Worm (Caenorhabditis elegans): ENCODE measurements around the gene ZK863.1.

ZK863.1 gene

DNA sequence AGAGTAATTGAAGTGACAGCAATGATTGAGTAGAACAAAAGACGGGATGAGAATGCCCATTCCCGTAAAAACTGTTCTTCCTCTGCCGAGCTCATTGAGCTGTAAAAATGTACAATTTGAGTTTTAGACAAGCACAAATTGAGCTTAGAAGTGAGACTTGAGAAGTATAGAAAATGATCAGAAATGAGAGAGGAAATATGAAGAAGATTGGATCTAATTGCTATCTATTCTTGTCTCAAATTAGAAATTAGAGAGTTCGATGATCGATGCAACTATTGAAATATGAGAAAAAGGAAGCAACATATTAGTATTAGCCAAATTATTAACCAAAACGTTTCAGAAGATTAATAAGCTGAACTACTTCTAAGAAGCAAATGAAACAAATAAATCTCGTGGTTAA, at the start of gene ZK863.1:
ZK863.1 (minus strand) TSS at position 101 of the 400 bp plus-strand sequence.
- TF ChIP-seq snpc-4 (tag; optimal IDR thresholded peaks at IDR 0.05), result no peak
- TF ChIP-seq zag-1 (tag; optimal IDR thresholded peaks at IDR 0.05), result no peak
- no peak for TF ChIP-seq nhr-76 (tag; optimal IDR thresholded peaks at IDR 0.05)
- no peak for TF ChIP-seq egl-27 (tag; optimal IDR thresholded peaks at IDR 0.05)
- no peak for TF ChIP-seq daf-12 (tag; optimal IDR thresholded peaks at IDR 0.05)
- no peak for TF ChIP-seq skn-1 (tag; optimal IDR thresholded peaks at IDR 0.05)
- no peak for TF ChIP-seq ama-1 (optimal IDR thresholded peaks at IDR 0.05)
- no peak for TF ChIP-seq ceh-82 (tag; optimal IDR thresholded peaks at IDR 0.05)

DNA sequence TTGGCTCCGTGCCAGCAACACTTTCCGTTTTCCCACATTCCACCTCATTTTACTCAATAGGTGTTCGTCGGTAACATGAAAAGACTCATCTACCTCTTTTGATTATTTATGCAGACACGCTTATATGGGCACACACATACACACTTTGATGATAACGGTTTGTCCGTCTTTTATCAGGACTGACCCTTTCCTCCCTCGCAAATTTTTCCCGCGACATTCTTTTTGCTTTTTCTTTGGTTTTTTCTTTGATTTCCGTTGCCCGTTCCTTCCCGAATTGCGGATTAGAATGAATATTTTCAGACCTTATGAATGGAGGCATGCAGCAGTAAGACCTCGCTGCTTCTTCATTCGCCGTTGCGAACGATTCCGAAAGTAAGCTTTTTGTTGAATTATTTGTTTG, 43.0 kb upstream of the ZK863.1 start, which contains the start of gene vab-8:
vab-8 (plus strand) TSS at position 301 of the 400 bp plus-strand sequence.
- TF ChIP-seq ceh-82 (tag; optimal IDR thresholded peaks at IDR 0.05) (no peak), elt-2 (tag; optimal IDR thresholded peaks at IDR 0.05) (peak; percentile 19), sea-2 (GFP tag; optimal IDR thresholded peaks at IDR 0.05) (no peak)

DNA sequence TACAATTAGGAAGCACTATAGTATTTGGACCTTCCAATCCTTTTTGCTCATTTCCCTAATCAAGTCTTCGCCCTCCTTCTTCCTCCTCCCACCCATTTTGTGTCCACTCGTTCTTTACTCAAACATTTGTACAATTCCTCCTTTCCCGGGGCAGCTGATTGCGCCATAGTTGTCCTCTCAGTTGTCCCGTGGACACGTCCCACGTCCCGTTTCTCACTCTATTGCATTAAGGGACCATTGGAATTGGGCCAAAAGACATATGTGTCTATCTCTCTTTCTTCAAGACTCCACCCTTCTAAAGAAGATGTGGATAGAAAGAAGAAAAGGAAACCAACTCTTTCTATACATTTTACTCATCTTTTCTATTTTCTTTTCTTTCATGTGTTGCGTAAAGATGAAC, 41.1 kb upstream of the ZK863.1 start:
- TF ChIP-seq nfya-1 (tag; optimal IDR thresholded peaks at IDR 0.05; ENCODE audit: insufficient read depth) (peak; percentile 11), ceh-82 (tag; optimal IDR thresholded peaks at IDR 0.05) (no peak), fkh-10 (GFP tag; optimal IDR thresholded peaks at IDR 0.05) (peak; percentile 30)

DNA sequence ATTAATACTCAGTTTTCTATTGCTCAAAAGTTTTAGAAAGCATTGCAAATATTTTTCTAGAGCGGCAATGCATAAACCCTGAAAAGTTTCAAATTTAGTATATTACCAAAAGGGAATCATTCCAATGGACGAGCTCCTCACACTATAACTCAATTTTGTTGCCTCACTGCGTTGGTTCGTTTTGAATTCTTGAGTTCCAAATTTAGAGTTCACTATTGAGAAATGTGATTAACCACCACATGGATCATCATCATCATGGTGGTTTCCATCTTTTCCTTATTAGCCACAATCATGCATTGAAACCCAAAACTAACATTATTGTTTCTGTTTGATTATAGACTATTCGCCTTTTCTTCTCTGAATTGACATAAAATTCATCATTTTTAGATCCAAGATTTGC, 39.9 kb upstream of the ZK863.1 start:
- TF ChIP-seq unc-39 (tag; optimal IDR thresholded peaks at IDR 0.05) (no peak), ZK546.5 (tag; optimal IDR thresholded peaks at IDR 0.05) (no peak), pha-4 (tag; optimal IDR thresholded peaks at IDR 0.05) (no peak), nhr-23 (tag; optimal IDR thresholded peaks at IDR 0.05) (no peak), nhr-12 (tag; optimal IDR thresholded peaks at IDR 0.05) (no peak), nhr-67 (tag; optimal IDR thresholded peaks at IDR 0.05) (no peak), ama-1 (optimal IDR thresholded peaks at IDR 0.05) (no peak), egl-27 (tag; optimal IDR thresholded peaks at IDR 0.05) (no peak), aly-2 (tag; optimal IDR thresholded peaks at IDR 0.05) (no peak), daf-12 (tag; optimal IDR thresholded peaks at IDR 0.05) (no peak), pqm-1 (tag; optimal IDR thresholded peaks at IDR 0.05) (no peak), mml-1 (tag; optimal IDR thresholded peaks at IDR 0.05) (no peak), nhr-43 (tag; optimal IDR thresholded peaks at IDR 0.05; ENCODE audit: poor library complexity, severe bottlenecking) (no peak), elt-3 (tag; optimal IDR thresholded peaks at IDR 0.05) (no peak), nhr-237 (tag; optimal IDR thresholded peaks at IDR 0.05) (no peak), lsy-12 (tag; optimal IDR thresholded peaks at IDR 0.05) (no peak), unc-62 (GFP tag; optimal IDR thresholded peaks at IDR 0.05) (no peak), nhr-28 (tag; optimal IDR thresholded peaks at IDR 0.05) (no peak), nfya-1 (tag; optimal IDR thresholded peaks at IDR 0.05; ENCODE audit: insufficient read depth) (no peak), elt-1 (tag; optimal IDR thresholded peaks at IDR 0.05) (no peak)

DNA sequence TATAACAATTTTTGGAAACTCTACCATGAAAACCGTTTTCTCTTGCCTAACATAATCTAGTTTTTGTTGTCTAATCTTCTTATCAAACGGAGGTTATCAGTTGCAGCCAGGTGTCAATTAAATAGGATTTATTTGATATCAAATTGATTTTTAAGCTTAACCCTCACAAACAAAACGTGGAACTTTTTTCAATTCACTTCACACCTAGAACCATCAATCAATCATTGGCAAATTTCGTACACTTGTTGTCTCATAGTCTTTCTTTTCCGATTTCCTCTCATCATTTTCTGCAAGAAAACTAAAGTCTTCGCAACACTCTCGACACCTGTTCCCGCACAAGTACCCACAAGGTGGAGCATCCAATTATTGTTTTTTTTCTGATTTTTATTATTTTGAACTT, 38.7 kb upstream of the ZK863.1 start:
- TF ChIP-seq elt-2 (tag; optimal IDR thresholded peaks at IDR 0.05), result peak; percentile 44
- no peak for TF ChIP-seq nfya-1 (tag; optimal IDR thresholded peaks at IDR 0.05; ENCODE audit: insufficient read depth)

DNA sequence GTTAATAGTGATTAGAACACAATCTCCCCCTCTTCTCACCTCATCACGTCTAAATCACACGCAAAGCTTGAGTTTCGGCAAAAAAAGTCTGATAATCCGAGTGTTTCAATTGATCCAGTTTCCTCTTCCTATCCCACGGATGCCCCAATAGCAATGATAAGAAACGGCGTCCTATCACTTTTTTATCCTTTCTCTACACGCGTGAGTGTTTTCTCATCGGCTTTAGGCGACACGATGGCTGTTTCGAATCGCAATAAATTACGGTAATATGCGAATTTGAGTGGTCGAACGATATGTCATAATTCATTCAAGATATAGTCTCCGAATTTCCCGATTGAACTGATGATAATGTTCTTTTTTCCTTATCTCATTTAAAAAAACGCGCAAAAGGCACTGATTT, 29.5 kb upstream of the ZK863.1 start:
- TF ChIP-seq pqm-1 (tag; optimal IDR thresholded peaks at IDR 0.05) (no peak), hmg-11 (tag; optimal IDR thresholded peaks at IDR 0.05) (no peak), nhr-77 (tag; optimal IDR thresholded peaks at IDR 0.05) (no peak), nhr-23 (tag; optimal IDR thresholded peaks at IDR 0.05) (peak; percentile 77), unc-39 (tag; optimal IDR thresholded peaks at IDR 0.05) (no peak), zag-1 (tag; optimal IDR thresholded peaks at IDR 0.05) (no peak), nhr-12 (tag; optimal IDR thresholded peaks at IDR 0.05) (no peak), R02D3.7 (tag; optimal IDR thresholded peaks at IDR 0.05) (no peak), pha-4 (tag; optimal IDR thresholded peaks at IDR 0.05) (no peak), nfya-1 (tag; optimal IDR thresholded peaks at IDR 0.05; ENCODE audit: insufficient read depth) (no peak), nhr-43 (tag; optimal IDR thresholded peaks at IDR 0.05; ENCODE audit: poor library complexity, severe bottlenecking) (peak; percentile 82), nhr-25 (tag; optimal IDR thresholded peaks at IDR 0.05) (peak; percentile 16), skn-1 (tag; optimal IDR thresholded peaks at IDR 0.05) (no peak), elt-3 (tag; optimal IDR thresholded peaks at IDR 0.05) (peak in 1 of 3 experiments; percentile 55)

All from whole organism, L3 larva.